Fruit fly (Drosophila melanogaster): Measurements from ENCODE around the gene CG1677.

The CG1677 gene

DNA sequence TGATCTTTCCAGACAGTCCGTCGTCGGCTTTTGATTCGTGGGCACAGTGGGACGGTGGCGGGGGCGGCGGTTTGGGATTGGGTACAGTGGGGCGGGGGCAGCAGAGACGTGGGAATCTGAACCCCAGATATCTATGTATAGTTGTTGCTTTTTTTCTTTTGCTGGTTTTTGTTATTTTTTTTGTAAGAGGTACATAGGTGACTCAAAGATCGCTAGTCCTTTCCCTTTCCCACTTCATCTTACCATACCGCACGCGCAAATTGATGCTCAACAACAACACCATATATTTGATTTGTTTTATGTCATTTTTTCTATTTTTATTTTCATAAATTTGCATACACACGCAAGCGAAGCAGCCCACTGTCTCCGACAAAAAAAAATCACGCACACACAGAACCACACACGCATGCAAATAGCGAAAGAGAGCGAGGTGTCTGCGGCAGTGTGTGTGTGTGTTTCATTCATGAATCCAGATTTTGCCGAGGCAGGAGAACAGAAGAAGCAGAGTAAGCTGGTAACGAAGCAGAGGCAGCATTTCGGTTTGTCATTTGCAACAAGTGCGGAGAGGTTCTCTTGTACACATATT, 99.8 kb downstream of the CG1677 start (continued):
- no peak for TF ChIP-seq hbn (GFP tag; IDR thresholded peaks at IDR 0.05; ENCODE audit: partially characterized antibody)
- TF ChIP-seq Mes4 (GFP tag; optimal IDR thresholded peaks at IDR 0.05) = no peak
- TF ChIP-seq sna (GFP tag; IDR thresholded peaks at IDR 0.05; ENCODE audit: partially characterized antibody) = no peak
- TF ChIP-seq inv (GFP tag; IDR thresholded peaks at IDR 0.05; ENCODE audit: partially characterized antibody) = no peak
- peak; percentile 52 for TF ChIP-seq croc (GFP tag; conservative IDR thresholded peaks at IDR 0.05)
- no peak for TF ChIP-seq cad (GFP tag; optimal IDR thresholded peaks at IDR 0.05)
- TF ChIP-seq pan (optimal IDR thresholded peaks at IDR 0.05) = no peak
- no peak for TF ChIP-seq pan (GFP tag; optimal IDR thresholded peaks at IDR 0.05 in 1 of 2, IDR thresholded peaks at IDR 0.05 in 1 of 2)
- TF ChIP-seq Dek (tag; optimal IDR thresholded peaks at IDR 0.05) = no peak
- TF ChIP-seq B-H1 (GFP tag; IDR thresholded peaks at IDR 0.05) = no peak
- peak; percentile 20 for TF ChIP-seq dm (GFP tag; optimal IDR thresholded peaks at IDR 0.05)
- TF ChIP-seq pita (GFP tag; optimal IDR thresholded peaks at IDR 0.05) = no peak
- no peak for TF ChIP-seq CG43689 (GFP tag; IDR thresholded peaks at IDR 0.05)
- TF ChIP-seq gcm (GFP tag; optimal IDR thresholded peaks at IDR 0.05) = no peak
- peak; percentile 67 for TF ChIP-seq CG2678 (tag; optimal IDR thresholded peaks at IDR 0.05)
- TF ChIP-seq prd (optimal IDR thresholded peaks at IDR 0.05) = no peak
- peak; percentile 69 for TF ChIP-seq prd (GFP tag; IDR thresholded peaks at IDR 0.05)
- TF ChIP-seq Sox102F (GFP tag; optimal IDR thresholded peaks at IDR 0.05) = peak; percentile 54
- no peak for TF ChIP-seq CG11398 (GFP tag; optimal IDR thresholded peaks at IDR 0.05)
- TF ChIP-seq Awh (GFP tag; IDR thresholded peaks at IDR 0.05) = no peak
- TF ChIP-seq MESR4 (GFP tag; optimal IDR thresholded peaks at IDR 0.05) = no peak
- no peak for TF ChIP-seq TFAM (GFP tag; optimal IDR thresholded peaks at IDR 0.05)
- no peak for TF ChIP-seq corto (GFP tag; optimal IDR thresholded peaks at IDR 0.05)
- peak; percentile 55 for TF ChIP-seq ap (GFP tag; IDR thresholded peaks at IDR 0.05)
- peak; percentile 65 for TF ChIP-seq gem (tag; optimal IDR thresholded peaks at IDR 0.05)
- TF ChIP-seq Aef1 (GFP tag; IDR thresholded peaks at IDR 0.05) = peak; percentile 38
- TF ChIP-seq maf-S (GFP tag; optimal IDR thresholded peaks at IDR 0.05) = no peak
- TF ChIP-seq CG7987 (GFP tag; optimal IDR thresholded peaks at IDR 0.05) = peak; percentile 23
- peak; percentile 30 for TF ChIP-seq pum (GFP tag; optimal IDR thresholded peaks at IDR 0.05)
- TF ChIP-seq CG6854 (GFP tag; optimal IDR thresholded peaks at IDR 0.05) = peak; percentile 4
- no peak for TF ChIP-seq ken (GFP tag; IDR thresholded peaks at IDR 0.05)
- no peak; the same call in 2 of the 3 replicates for TF ChIP-seq CG6175 (GFP tag; IDR thresholded peaks at IDR 0.05)
- peak; percentile 16 for TF ChIP-seq CG8359 (GFP tag; optimal IDR thresholded peaks at IDR 0.05; ENCODE audit: borderline replicate concordance)
- peak; percentile 58; the same call in 1 of the 3 replicates for TF ChIP-seq Optix (GFP tag; IDR thresholded peaks at IDR 0.05)
- TF ChIP-seq Hr78 (GFP tag; optimal IDR thresholded peaks at IDR 0.05) = no peak
- no peak for TF ChIP-seq gsb (GFP tag; IDR thresholded peaks at IDR 0.05)
- no peak for TF ChIP-seq gro (GFP tag; optimal IDR thresholded peaks at IDR 0.05)
- TF ChIP-seq CG10366 (GFP tag; IDR thresholded peaks at IDR 0.05) = peak; percentile 29; the same call in 1 of the 2 replicates
- TF ChIP-seq usp (GFP tag; optimal IDR thresholded peaks at IDR 0.05) = no peak
- no peak for TF ChIP-seq CG16779 (GFP tag; IDR thresholded peaks at IDR 0.05)
- TF ChIP-seq CG8924 (tag; optimal IDR thresholded peaks at IDR 0.05) = peak; percentile 28
- TF ChIP-seq az2 (GFP tag; optimal IDR thresholded peaks at IDR 0.05) = peak; percentile 52
- no peak for TF ChIP-seq Scr (GFP tag; IDR thresholded peaks at IDR 0.05; ENCODE audit: partially characterized antibody)
- TF ChIP-seq tna (GFP tag; IDR thresholded peaks at IDR 0.05; ENCODE audit: partially characterized antibody) = no peak
- TF ChIP-seq wor (GFP tag; IDR thresholded peaks at IDR 0.05) = peak; percentile 23
- TF ChIP-seq CG11723 (GFP tag; optimal IDR thresholded peaks at IDR 0.05) = peak; percentile 37
- peak in 1 of 2 experiments; percentile 52 for TF ChIP-seq dpn (GFP tag; optimal IDR thresholded peaks at IDR 0.05)
- TF ChIP-seq dysf (GFP tag; IDR thresholded peaks at IDR 0.05) = peak; percentile 65; the same call in 2 of the 3 replicates
- TF ChIP-seq CG2712 (tag; optimal IDR thresholded peaks at IDR 0.05) = peak; percentile 67
- no peak for TF ChIP-seq repo (GFP tag; optimal IDR thresholded peaks at IDR 0.05)
- TF ChIP-seq CG12219 (GFP tag; optimal IDR thresholded peaks at IDR 0.05) = peak; percentile 18

All from whole organism, embryonic.